Worm (Caenorhabditis elegans) whole organism, L3 larva: ENCODE measurements around the gene cri-2.

ENCODE experiments used
- fkh-10 ChIP-seq: sonication (generic microtip); optimal IDR thresholded peaks from 2 replicates; lab custom pipeline; 2017; ENCODE audit warnings: missing biosample characterization, missing genetic modification reagents, missing genetic modification characterization
- mdl-1 ChIP-seq: fragments of 150-350 bp; optimal IDR thresholded peaks from 2 replicates; lab custom pipeline; 2014; ENCODE audit warnings: missing biosample characterization, missing genetic modification characterization
- nhr-23 ChIP-seq: fragments of 150-350 bp; optimal IDR thresholded peaks from 2 replicates; lab custom pipeline; 2014; ENCODE audit warnings: missing biosample characterization, missing genetic modification reagents, missing genetic modification characterization
- pha-4 ChIP-seq: fragments of 150-350 bp; optimal IDR thresholded peaks from 2 replicates; lab custom pipeline; 2014; ENCODE audit warnings: missing biosample characterization, missing genetic modification reagents, missing genetic modification characterization
- ztf-11 ChIP-seq: fragments of 150-350 bp; optimal IDR thresholded peaks from 2 replicates; lab custom pipeline; 2014; ENCODE audit warnings: missing biosample characterization, missing genetic modification characterization
- ztf-4 ChIP-seq: fragments of 150-350 bp; optimal IDR thresholded peaks from 2 replicates; lab custom pipeline; 2014; ENCODE audit warnings: missing biosample characterization, missing genetic modification characterization

ce11 chrV:8250208-8250607, 48.6 kb downstream of the cri-2 start, which contains the start of gene C16D9.6:
- TF ChIP-seq fkh-10 (GFP tag; lab: Kevin White, UChicago) (no peak), ztf-11 (no peak), pha-4 (tag; lab: Kevin White, UChicago) (no peak), nhr-23 (tag; lab: Kevin White, UChicago) (no peak), ztf-4 (no peak), mdl-1 (tag; lab: Kevin White, UChicago) (no peak)
